Worm (Caenorhabditis elegans) whole organism, L1 larva: Measurements from ENCODE around the gene H12I13.1.

Experiments used
- aha-1 ChIP-seq: fragments of 150-350 bp; optimal IDR thresholded peaks from 2 replicates; lab custom pipeline; 2014; ENCODE audit warnings: missing biosample characterization, missing genetic modification characterization
- ama-1 ChIP-seq: fragments of 150-350 bp; optimal IDR thresholded peaks from 2 replicates; lab custom pipeline; 2014
- ceh-82 ChIP-seq, 3 experiments: fragments of 150-350 bp in 1 of 3; sonication (generic microtip) in 2 of 3; optimal IDR thresholded peaks; 2 replicates each; lab custom pipeline; 2014 to 2017; ENCODE audit warnings: missing biosample characterization in 3 of 3, missing genetic modification characterization in 3 of 3
- ceh-90 ChIP-seq: sonication (generic microtip); optimal IDR thresholded peaks from 2 replicates; lab custom pipeline; 2016; ENCODE audit warnings: missing genetic modification characterization, missing compliant biosample characterization
- lsy-2 ChIP-seq, 2 experiments: fragments of 150-350 bp; optimal IDR thresholded peaks; 2 replicates each; lab custom pipeline; 2014; ENCODE audit warnings: missing biosample characterization in 2 of 2, missing genetic modification characterization in 2 of 2
- nhr-12 ChIP-seq: sonication (generic microtip); optimal IDR thresholded peaks from 2 replicates; lab custom pipeline; 2017; ENCODE audit warnings: missing biosample characterization, missing genetic modification characterization
- nhr-237 ChIP-seq: fragments of 150-350 bp; optimal IDR thresholded peaks from 2 replicates; lab custom pipeline; 2014; ENCODE audit warnings: missing biosample characterization, missing genetic modification characterization
- nhr-71 ChIP-seq: sonication (generic microtip); optimal IDR thresholded peaks from 2 replicates; lab custom pipeline; 2016; ENCODE audit warnings: mild to moderate bottlenecking, missing genetic modification characterization, moderate library complexity, missing compliant biosample characterization
- sptf-1 ChIP-seq: fragments of 150-350 bp; optimal IDR thresholded peaks from 2 replicates; lab custom pipeline; 2014; ENCODE audit warnings: missing biosample characterization, missing genetic modification characterization
- unc-62 ChIP-seq: fragments of 150-350 bp; optimal IDR thresholded peaks from 2 replicates; lab custom pipeline; 2014; ENCODE audit warnings: missing biosample characterization, missing genetic modification reagents, missing genetic modification characterization

ce11 chrII:6113187-6113586 lies 46.2 kb upstream of the H12I13.1 start, which contains the start of gene heri-1:
- TF ChIP-seq lsy-2 (tag; optimal IDR thresholded peaks at IDR 0.05; lab: Kevin White, UChicago) (no peak), ceh-90 (no peak), nhr-237 (tag; lab: Kevin White, UChicago) (no peak), unc-62 (GFP tag; lab: Kevin White, UChicago) (no peak), nhr-71 (tag; lab: Kevin White, UChicago) (no peak), nhr-12 (no peak), ama-1 (no peak), sptf-1 (tag; lab: Kevin White, UChicago) (no peak), aha-1 (tag; lab: Kevin White, UChicago) (no peak), ceh-82 (tag; optimal IDR thresholded peaks at IDR 0.05; lab: Kevin White, UChicago) (no peak)
